Fruit fly (Drosophila melanogaster) whole organism, embryonic: ENCODE measurements around the gene Pif1.

Source experiments
- BEAF-32 ChIP-seq: fragments of 200-800 bp; sonication (Bioruptor generic); optimal IDR thresholded peaks from 3 replicates; lab custom pipeline; 2017; ENCODE audit warnings: missing biosample characterization, missing genetic modification characterization, mild to moderate bottlenecking, moderate library complexity, missing genetic modification reagents
- CG10147 ChIP-seq: fragments of 200-800 bp; sonication (Bioruptor generic); optimal IDR thresholded peaks from 2 replicates; lab custom pipeline; 2019; ENCODE audit warnings: missing biosample characterization, mild to moderate bottlenecking, missing genetic modification characterization, moderate library complexity
- CG12155 ChIP-seq: fragments of 200-800 bp; sonication (Bioruptor generic); optimal IDR thresholded peaks from 3 replicates; lab custom pipeline; 2016; ENCODE audit warnings: missing biosample characterization, missing genetic modification characterization
- CG15696 ChIP-seq: fragments of 200-800 bp; sonication (Bioruptor generic); optimal IDR thresholded peaks from 2 replicates; lab custom pipeline; 2019; ENCODE audit warnings: missing biosample characterization, mild to moderate bottlenecking, missing genetic modification characterization, moderate library complexity
- CG1602 ChIP-seq: fragments of 200-800 bp; sonication (Bioruptor generic); optimal IDR thresholded peaks from 3 replicates; lab custom pipeline; 2016; ENCODE audit warnings: missing biosample characterization, missing genetic modification characterization
- CG1603 ChIP-seq: fragments of 200-800 bp; sonication (Bioruptor generic); optimal IDR thresholded peaks from 2 replicates; lab custom pipeline; 2019; ENCODE audit warnings: missing biosample characterization, mild to moderate bottlenecking, missing genetic modification characterization, moderate library complexity
- CG17186 ChIP-seq: fragments of 200-800 bp; sonication (Bioruptor generic); optimal IDR thresholded peaks from 3 replicates; lab custom pipeline; 2017; ENCODE audit warnings: missing biosample characterization, missing genetic modification reagents, missing genetic modification characterization
- CG17361 ChIP-seq: fragments of 200-800 bp; sonication (Bioruptor generic); IDR thresholded peaks from 3 replicates; pipeline ENCODE4 v1.3.6; 2022; ENCODE audit warnings: missing biosample characterization, missing genetic modification characterization
- CG17912 ChIP-seq: fragments of 200-800 bp; sonication (Bioruptor generic); optimal IDR thresholded peaks from 2 replicates; lab custom pipeline; 2018; ENCODE audit warnings: missing biosample characterization, mild to moderate bottlenecking, missing genetic modification characterization
- CG2202 ChIP-seq: fragments of 200-800 bp; sonication (Bioruptor generic); optimal IDR thresholded peaks from 2 replicates; lab custom pipeline; 2018; ENCODE audit warnings: missing biosample characterization, mild to moderate bottlenecking, missing genetic modification characterization
- CG34376 ChIP-seq: fragments of 200-800 bp; sonication (Bioruptor generic); optimal IDR thresholded peaks from 2 replicates; lab custom pipeline; 2018; ENCODE audit warnings: missing biosample characterization, mild to moderate bottlenecking, missing genetic modification characterization
- CG3838 ChIP-seq: fragments of 200-800 bp; sonication (Bioruptor generic); optimal IDR thresholded peaks from 3 replicates; lab custom pipeline; 2016; ENCODE audit warnings: missing biosample characterization, missing genetic modification characterization
- CG3847 ChIP-seq: fragments of 200-800 bp; sonication (Bioruptor generic); IDR thresholded peaks from 2 replicates; pipeline ENCODE4 v1.3.6; 2022; ENCODE audit warnings: missing biosample characterization, missing genetic modification characterization
- CG42726 ChIP-seq: fragments of 200-800 bp; sonication (Bioruptor generic); IDR thresholded peaks from 2 replicates; pipeline ENCODE4 v1.3.6; 2022; ENCODE audit warnings: missing biosample characterization, missing genetic modification characterization; ENCODE audit not compliant: partially characterized antibody
- CG4730 ChIP-seq: fragments of 200-800 bp; sonication (Bioruptor generic); IDR thresholded peaks from 2 replicates; pipeline ENCODE4 v1.3.6; 2022; ENCODE audit warnings: missing biosample characterization, missing genetic modification characterization
- CG5180 ChIP-seq: fragments of 200-800 bp; sonication (Bioruptor generic); optimal IDR thresholded peaks from 3 replicates; lab custom pipeline; 2017; ENCODE audit warnings: missing biosample characterization, missing genetic modification characterization, mild to moderate bottlenecking, moderate library complexity, missing genetic modification reagents
- CG8359 ChIP-seq: fragments of 200-800 bp; sonication (Bioruptor generic); optimal IDR thresholded peaks from 2 replicates; lab custom pipeline; 2017; ENCODE audit warnings: missing biosample characterization, mild to moderate bottlenecking, missing genetic modification characterization, borderline replicate concordance
- CG9876 ChIP-seq: fragments of 200-800 bp; sonication (Bioruptor generic); optimal IDR thresholded peaks from 2 replicates; lab custom pipeline; 2016; ENCODE audit warnings: missing biosample characterization, missing genetic modification characterization
- Dfd ChIP-seq, 2 experiments: fragments of >200 bp; optimal IDR thresholded peaks; 2 replicates each; lab custom pipeline; 2017; ENCODE audit warnings: missing biosample characterization in 2 of 2, missing genetic modification characterization in 2 of 2
- E2f2 ChIP-seq: fragments of 200-800 bp; sonication (Bioruptor generic); IDR thresholded peaks from 2 replicates; pipeline ENCODE4 v1.3.6; 2022; ENCODE audit warnings: missing biosample characterization, missing genetic modification characterization
- Fer1 ChIP-seq: fragments of 200-800 bp; sonication (Bioruptor generic); optimal IDR thresholded peaks from 2 replicates; lab custom pipeline; 2017; ENCODE audit warnings: missing biosample characterization, mild to moderate bottlenecking, missing genetic modification characterization
- H2.0 ChIP-seq: fragments of 200-800 bp; sonication (Bioruptor generic); IDR thresholded peaks from 2 replicates; pipeline ENCODE4 v1.3.6; 2022; ENCODE audit warnings: missing biosample characterization, missing genetic modification characterization
- HHEX ChIP-seq: fragments of 200-800 bp; sonication (Bioruptor generic); optimal IDR thresholded peaks from 3 replicates; lab custom pipeline; 2017; ENCODE audit warnings: missing biosample characterization, mild to moderate bottlenecking, missing genetic modification characterization, missing genetic modification reagents
- Hey ChIP-seq: fragments of 200-800 bp; sonication (Bioruptor generic); optimal IDR thresholded peaks from 3 replicates; lab custom pipeline; 2018; ENCODE audit warnings: missing biosample characterization, mild to moderate bottlenecking, missing genetic modification characterization
- Hr3 ChIP-seq: fragments of 200-800 bp; sonication (Bioruptor generic); optimal IDR thresholded peaks from 3 replicates; lab custom pipeline; 2016; ENCODE audit warnings: missing biosample characterization, missing genetic modification characterization
- Mes4 ChIP-seq: fragments of 200-800 bp; sonication (Bioruptor generic); optimal IDR thresholded peaks from 2 replicates; lab custom pipeline; 2016; ENCODE audit warnings: missing biosample characterization, missing genetic modification characterization
- Nf-YB ChIP-seq: fragments of 200-800 bp; sonication (Bioruptor generic); optimal IDR thresholded peaks from 3 replicates; lab custom pipeline; 2019; ENCODE audit warnings: missing biosample characterization, mild to moderate bottlenecking, missing genetic modification characterization, moderate library complexity
- Opbp ChIP-seq: fragments of 200-800 bp; sonication (Bioruptor generic); IDR thresholded peaks from 3 replicates; pipeline ENCODE4 v1.3.6; 2022; ENCODE audit warnings: missing biosample characterization, missing genetic modification characterization; ENCODE audit not compliant: partially characterized antibody
- Optix ChIP-seq: fragments of 200-800 bp; sonication (Bioruptor generic); IDR thresholded peaks from 3 replicates; pipeline ENCODE4 v1.3.6; 2022; ENCODE audit warnings: missing biosample characterization, missing genetic modification characterization
- Spps ChIP-seq: fragments of 200-800 bp; sonication (Bioruptor generic); optimal IDR thresholded peaks from 2 replicates; lab custom pipeline; 2018; ENCODE audit warnings: missing biosample characterization, mild to moderate bottlenecking, missing genetic modification characterization
- amos ChIP-seq: fragments of 200-800 bp; sonication (Bioruptor generic); IDR thresholded peaks from 2 replicates; pipeline ENCODE4 v1.3.6; 2022; ENCODE audit warnings: missing biosample characterization, missing genetic modification characterization; ENCODE audit not compliant: partially characterized antibody
- ara ChIP-seq: fragments of 200-800 bp; sonication (Bioruptor generic); IDR thresholded peaks from 2 replicates; pipeline ENCODE4 v1.3.6; 2022; ENCODE audit warnings: missing biosample characterization, missing genetic modification characterization
- bowl ChIP-seq: fragments of 200-800 bp; sonication (Bioruptor generic); IDR thresholded peaks from 2 replicates; pipeline ENCODE4 v1.3.6; 2022; ENCODE audit warnings: missing biosample characterization, missing genetic modification characterization
- cg ChIP-seq: fragments of 200-800 bp; sonication (Bioruptor generic); optimal IDR thresholded peaks from 3 replicates; lab custom pipeline; 2019; ENCODE audit warnings: missing biosample characterization, mild to moderate bottlenecking, missing genetic modification characterization, moderate library complexity
- corto ChIP-seq: fragments of 200-800 bp; sonication (Bioruptor generic); optimal IDR thresholded peaks from 2 replicates; lab custom pipeline; 2016; ENCODE audit warnings: missing biosample characterization, mild to moderate bottlenecking, missing genetic modification characterization, moderate library complexity
- en ChIP-seq: fragments of 200-800 bp; sonication (Bioruptor generic); optimal IDR thresholded peaks from 2 replicates; lab custom pipeline; 2016; ENCODE audit warnings: missing biosample characterization, missing genetic modification characterization
- gcm ChIP-seq: fragments of 200-800 bp; sonication (Bioruptor generic); optimal IDR thresholded peaks from 2 replicates; lab custom pipeline; 2019; ENCODE audit warnings: missing biosample characterization, mild to moderate bottlenecking, missing genetic modification characterization, moderate library complexity
- gem ChIP-seq: fragments of 200-800 bp; sonication (Bioruptor generic); optimal IDR thresholded peaks from 2 replicates; lab custom pipeline; 2019; ENCODE audit warnings: missing biosample characterization, mild to moderate bottlenecking, missing genetic modification characterization, moderate library complexity
- hkb ChIP-seq, 2 experiments: fragments of 200-800 bp in 1 of 2; fragments of >200 bp in 1 of 2; sonication (Bioruptor generic) in 1 of 2; IDR thresholded peaks in 1 of 2; optimal IDR thresholded peaks in 1 of 2; 2 replicates each; pipeline versions ENCODE4 v1.3.6 to Lab custom; 2017 to 2022; ENCODE audit warnings: missing biosample characterization in 1 of 2, missing genetic modification characterization in 1 of 2
- jumu ChIP-seq: fragments of 200-800 bp; sonication (Bioruptor generic); optimal IDR thresholded peaks from 3 replicates; lab custom pipeline; 2016; ENCODE audit warnings: missing biosample characterization, missing genetic modification characterization
- lilli ChIP-seq: fragments of 200-800 bp; sonication (Bioruptor generic); optimal IDR thresholded peaks from 3 replicates; lab custom pipeline; 2016; ENCODE audit warnings: missing biosample characterization, missing genetic modification characterization
- phol ChIP-seq: fragments of 200-800 bp; sonication (Bioruptor generic); optimal IDR thresholded peaks from 3 replicates; lab custom pipeline; 2018; ENCODE audit warnings: missing biosample characterization, mild to moderate bottlenecking, missing genetic modification characterization, moderate library complexity
- prd ChIP-seq, 3 experiments: fragments of >200 bp in 2 of 3; fragments of 200-800 bp in 1 of 3; sonication (Bioruptor generic) in 1 of 3; optimal IDR thresholded peaks in 2 of 3; IDR thresholded peaks in 1 of 3; 2 replicates in 2 of 3; 3 replicates in 1 of 3; pipeline versions ENCODE4 v1.3.6 to Lab custom; 2017 to 2022; ENCODE audit warnings: missing biosample characterization in 1 of 3, missing genetic modification characterization in 1 of 3
- sd ChIP-seq: fragments of 200-800 bp; sonication (Bioruptor generic); optimal IDR thresholded peaks from 3 replicates; lab custom pipeline; 2018; ENCODE audit warnings: missing biosample characterization, mild to moderate bottlenecking, missing genetic modification characterization, moderate library complexity
- seq ChIP-seq: fragments of 200-800 bp; sonication (Bioruptor generic); IDR thresholded peaks from 2 replicates; pipeline ENCODE4 v1.3.6; 2022; ENCODE audit warnings: missing biosample characterization, missing genetic modification characterization
- sqz ChIP-seq: fragments of 200-800 bp; sonication (Bioruptor generic); optimal IDR thresholded peaks from 3 replicates; lab custom pipeline; 2018; ENCODE audit warnings: missing biosample characterization, mild to moderate bottlenecking, missing genetic modification characterization
- stc ChIP-seq: fragments of 200-800 bp; sonication (Bioruptor generic); IDR thresholded peaks from 2 replicates; pipeline ENCODE4 v1.3.6; 2022; ENCODE audit warnings: missing biosample characterization, missing genetic modification characterization
- trem ChIP-seq: fragments of 200-800 bp; optimal IDR thresholded peaks from 3 replicates; lab custom pipeline; 2019; ENCODE audit warnings: missing biosample characterization, mild to moderate bottlenecking, missing genetic modification characterization, moderate library complexity
- z ChIP-seq: fragments of 200-800 bp; sonication (Bioruptor generic); IDR thresholded peaks from 3 replicates; pipeline ENCODE4 v1.3.6; 2022; ENCODE audit warnings: missing biosample characterization, missing genetic modification characterization

Gene Pif1

DNA sequence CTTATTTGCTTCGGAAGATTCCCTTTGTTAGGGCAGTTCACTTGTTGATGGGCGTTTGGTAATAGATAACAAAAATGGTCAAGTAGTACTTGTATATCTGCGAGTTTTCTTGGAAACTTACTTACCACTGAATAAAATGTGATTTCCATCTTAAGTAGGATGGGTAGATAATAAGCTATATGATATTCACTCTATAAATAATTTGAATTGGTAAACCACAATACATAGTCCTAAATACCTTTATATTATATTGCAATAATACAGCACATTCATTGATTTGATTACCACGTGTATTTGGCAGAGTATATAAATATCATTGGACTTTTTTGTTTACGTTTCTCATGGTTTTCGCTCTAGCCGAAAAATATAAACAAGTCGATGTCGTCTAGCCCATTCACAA, 6.1 kb upstream of the Pif1 start (continued):
- TF ChIP-seq Mes4 (GFP tag; lab: Kevin White, UChicago) = no peak
- TF ChIP-seq ara (GFP tag; lab: Robert Waterston, UW) = no peak
- peak; percentile 68 for TF ChIP-seq CG10147 (GFP tag; lab: Kevin White, UChicago)
- TF ChIP-seq Spps (tag; lab: Kevin White, UChicago) = no peak
- TF ChIP-seq Nf-YB (GFP tag; lab: Kevin White, UChicago) = no peak
- peak; percentile 47 for TF ChIP-seq CG5180
- no peak for TF ChIP-seq Optix
- no peak for TF ChIP-seq cg (GFP tag; lab: Kevin White, UChicago)
- TF ChIP-seq CG42726 (GFP tag; lab: Robert Waterston, UW) = no peak
- TF ChIP-seq z = no peak
- TF ChIP-seq en (GFP tag; lab: Kevin White, UChicago) = peak; percentile 18
- peak; percentile 16 for TF ChIP-seq CG1602 (GFP tag; lab: Kevin White, UChicago)
- TF ChIP-seq Hr3 (GFP tag; lab: Kevin White, UChicago) = peak; percentile 49
- peak; percentile 41 for TF ChIP-seq seq (GFP tag; lab: Robert Waterston, UW)
- TF ChIP-seq CG17912 = no peak
- no peak for TF ChIP-seq CG2202 (tag; lab: Kevin White, UChicago)
- peak; percentile 53 for TF ChIP-seq CG12155 (GFP tag; lab: Kevin White, UChicago)
- peak; percentile 71 for TF ChIP-seq lilli (GFP tag; lab: Kevin White, UChicago)
- TF ChIP-seq CG1603 (tag; lab: Kevin White, UChicago) = peak; percentile 51
- no peak for TF ChIP-seq bowl (GFP tag; lab: Robert Waterston, UW)
- TF ChIP-seq Fer1 (GFP tag; lab: Kevin White, UChicago) = peak; percentile 72
- no peak for TF ChIP-seq CG9876 (GFP tag; lab: Kevin White, UChicago)
- no peak for TF ChIP-seq Opbp (GFP tag; lab: Robert Waterston, UW)
- no peak for TF ChIP-seq amos (GFP tag; lab: Robert Waterston, UW)
- TF ChIP-seq prd (optimal IDR thresholded peaks at IDR 0.05; lab: Kevin White, UChicago) = no peak
- TF ChIP-seq prd (GFP tag; IDR thresholded peaks at IDR 0.05; lab: Robert Waterston, UW) = no peak
- no peak for TF ChIP-seq trem (tag; lab: Kevin White, UChicago)
- TF ChIP-seq CG17361 (GFP tag; lab: Robert Waterston, UW) = peak; percentile 72; the same call in 2 of the 3 replicates
- TF ChIP-seq phol (tag; lab: Kevin White, UChicago) = peak; percentile 60
- TF ChIP-seq CG34376 (GFP tag; lab: Kevin White, UChicago) = no peak
- peak; percentile 5 for TF ChIP-seq jumu (GFP tag; lab: Kevin White, UChicago)
- no peak for TF ChIP-seq CG15696
- TF ChIP-seq CG3847 (GFP tag; lab: Robert Waterston, UW) = peak; percentile 52
- TF ChIP-seq gcm (GFP tag; lab: Kevin White, UChicago) = peak; percentile 3
- peak; percentile 82 for TF ChIP-seq gem (tag; lab: Kevin White, UChicago)
- TF ChIP-seq H2.0 = no peak; the same call in 1 of the 2 replicates
- peak; percentile 34; the same call in 1 of the 2 replicates for TF ChIP-seq stc (GFP tag; lab: Robert Waterston, UW)
- TF ChIP-seq sd (tag; lab: Kevin White, UChicago) = peak; percentile 18
- peak; percentile 76 for TF ChIP-seq HHEX (GFP tag; lab: Kevin White, UChicago)
- TF ChIP-seq E2f2 (GFP tag; lab: Robert Waterston, UW) = peak; percentile 31; the same call in 1 of the 2 replicates
- TF ChIP-seq CG3838 (GFP tag; lab: Kevin White, UChicago) = no peak
- TF ChIP-seq sqz (GFP tag; lab: Kevin White, UChicago) = no peak
- no peak for TF ChIP-seq CG8359 (GFP tag; lab: Kevin White, UChicago)
- TF ChIP-seq Dfd (GFP tag; optimal IDR thresholded peaks at IDR 0.05; lab: Kevin White, UChicago) = no peak
- TF ChIP-seq hkb (optimal IDR thresholded peaks at IDR 0.05; lab: Kevin White, UChicago) = no peak
- no peak for TF ChIP-seq hkb (GFP tag; IDR thresholded peaks at IDR 0.05; lab: Robert Waterston, UW)
- TF ChIP-seq Hey (tag; lab: Kevin White, UChicago) = no peak
- peak; percentile 35; the same call in 1 of the 2 replicates for TF ChIP-seq CG4730 (GFP tag; lab: Robert Waterston, UW)
- TF ChIP-seq CG17186 (GFP tag; lab: Kevin White, UChicago) = no peak
- no peak for TF ChIP-seq BEAF-32 (GFP tag; lab: Kevin White, UChicago)
- no peak for TF ChIP-seq corto (GFP tag; lab: Kevin White, UChicago)
